Fruit fly (Drosophila melanogaster) whole organism, prepupa: ENCODE measurements around the gene AIMP2.
A peak's percentile ranks its signal among the peaks of the same experiment; 100 is the strongest.

ENCODE experiments used
- Blimp-1 ChIP-seq: fragments of 200-800 bp; sonication (Bioruptor generic); optimal IDR thresholded peaks from 3 replicates; lab custom pipeline; 2017; ENCODE audit warnings: missing biosample characterization, missing genetic modification characterization, mild to moderate bottlenecking, moderate library complexity, missing genetic modification reagents
- CG10631 ChIP-seq: fragments of 200-800 bp; sonication (Bioruptor generic); optimal IDR thresholded peaks from 2 replicates; lab custom pipeline; 2016; ENCODE audit warnings: missing biosample characterization, missing genetic modification characterization
- CG10669 ChIP-seq: fragments of 200-800 bp; sonication (Bioruptor generic); optimal IDR thresholded peaks from 3 replicates; lab custom pipeline; 2018; ENCODE audit warnings: missing biosample characterization, mild to moderate bottlenecking, missing genetic modification characterization, moderate library complexity
- CG11762 ChIP-seq: fragments of 200-800 bp; sonication (Bioruptor generic); optimal IDR thresholded peaks from 3 replicates; lab custom pipeline; 2016; ENCODE audit warnings: missing biosample characterization, missing genetic modification characterization; ENCODE audit not compliant: insufficient read depth
- CG11902 ChIP-seq: fragments of 200-800 bp; sonication (Bioruptor generic); optimal IDR thresholded peaks from 3 replicates; lab custom pipeline; 2016; ENCODE audit warnings: missing biosample characterization, missing genetic modification characterization
- CG15336 ChIP-seq: fragments of 200-800 bp; sonication (Bioruptor generic); IDR thresholded peaks from 2 replicates; pipeline ENCODE4 v1.3.6; 2022; ENCODE audit warnings: missing biosample characterization, missing genetic modification characterization
- CG1621 ChIP-seq: fragments of 200-800 bp; sonication (Bioruptor generic); optimal IDR thresholded peaks from 3 replicates; lab custom pipeline; 2018; ENCODE audit warnings: missing biosample characterization, mild to moderate bottlenecking, missing genetic modification characterization
- CG16779 ChIP-seq: fragments of 200-800 bp; sonication (Bioruptor generic); optimal IDR thresholded peaks from 3 replicates; lab custom pipeline; 2017; ENCODE audit warnings: missing biosample characterization, mild to moderate bottlenecking, missing genetic modification characterization
- CG3032 ChIP-seq: fragments of 200-800 bp; optimal IDR thresholded peaks from 2 replicates; lab custom pipeline; 2019; ENCODE audit warnings: missing biosample characterization, mild to moderate bottlenecking, missing genetic modification characterization, moderate library complexity
- CG32006 ChIP-seq: fragments of 200-800 bp; sonication (Bioruptor generic); optimal IDR thresholded peaks from 3 replicates; lab custom pipeline; 2017; ENCODE audit warnings: missing biosample characterization, mild to moderate bottlenecking, missing genetic modification characterization
- CG3919 ChIP-seq: fragments of 200-800 bp; sonication (Bioruptor generic); optimal IDR thresholded peaks from 3 replicates; lab custom pipeline; 2016; ENCODE audit warnings: missing biosample characterization, missing genetic modification characterization
- CG6163 ChIP-seq: fragments of 200-800 bp; sonication (Bioruptor generic); IDR thresholded peaks from 3 replicates; pipeline ENCODE4 v1.3.6; 2022; ENCODE audit warnings: missing biosample characterization, missing genetic modification characterization
- CG6276 ChIP-seq: fragments of 200-800 bp; sonication (Bioruptor generic); optimal IDR thresholded peaks from 2 replicates; lab custom pipeline; 2017; ENCODE audit warnings: missing biosample characterization, mild to moderate bottlenecking, missing genetic modification characterization
- CG6792 ChIP-seq: fragments of 200-800 bp; sonication (Bioruptor generic); optimal IDR thresholded peaks from 3 replicates; lab custom pipeline; 2016; ENCODE audit warnings: missing biosample characterization, missing genetic modification characterization
- CG7368 ChIP-seq: fragments of 200-800 bp; sonication (Bioruptor generic); optimal IDR thresholded peaks from 3 replicates; lab custom pipeline; 2016; ENCODE audit warnings: missing biosample characterization, missing genetic modification characterization
- CG8119 ChIP-seq: fragments of 200-800 bp; sonication (Bioruptor generic); IDR thresholded peaks from 3 replicates; pipeline ENCODE4 v1.3.6; 2022; ENCODE audit warnings: missing biosample characterization, missing genetic modification characterization
- CG8319 ChIP-seq: fragments of 200-800 bp; sonication (Bioruptor generic); optimal IDR thresholded peaks from 3 replicates; lab custom pipeline; 2016; ENCODE audit warnings: missing biosample characterization, missing genetic modification characterization
- CG8632 ChIP-seq: fragments of 200-800 bp; sonication (Bioruptor generic); optimal IDR thresholded peaks from 3 replicates; lab custom pipeline; 2016; ENCODE audit warnings: missing biosample characterization, missing genetic modification characterization
- Eip78C ChIP-seq: fragments of 200-800 bp; sonication (Bioruptor generic); peaks from one replicate; lab custom pipeline; 2016; ENCODE audit warnings: missing biosample characterization, missing genetic modification characterization
- Eip93F ChIP-seq: fragments of 200-800 bp; sonication (Bioruptor generic); optimal IDR thresholded peaks from 2 replicates; lab custom pipeline; 2016; ENCODE audit warnings: missing biosample characterization, mild to moderate bottlenecking, missing genetic modification characterization
- Ets21C ChIP-seq: fragments of 200-800 bp; sonication (Bioruptor generic); optimal IDR thresholded peaks from 3 replicates; lab custom pipeline; 2016; ENCODE audit warnings: missing biosample characterization, missing genetic modification characterization
- Ets96B ChIP-seq: fragments of 200-800 bp; optimal IDR thresholded peaks from 2 replicates; lab custom pipeline; 2019; ENCODE audit warnings: missing biosample characterization, mild to moderate bottlenecking, missing genetic modification characterization, moderate library complexity
- Gug ChIP-seq: fragments of 200-800 bp; sonication (Bioruptor generic); IDR thresholded peaks from 2 replicates; pipeline ENCODE4 v1.3.6; 2022; ENCODE audit warnings: missing biosample characterization, missing genetic modification characterization
- Hr38 ChIP-seq: sonication (Bioruptor generic); optimal IDR thresholded peaks from 2 replicates; lab custom pipeline; 2016; ENCODE audit warnings: missing biosample characterization, missing genetic modification characterization
- Hr4 ChIP-seq: fragments of 200-800 bp; sonication (Bioruptor generic); optimal IDR thresholded peaks from 3 replicates; lab custom pipeline; 2016; ENCODE audit warnings: missing biosample characterization, missing genetic modification characterization
- Lpt ChIP-seq: fragments of 200-800 bp; sonication (Bioruptor generic); optimal IDR thresholded peaks from 3 replicates; lab custom pipeline; 2016; ENCODE audit warnings: missing biosample characterization, missing genetic modification characterization
- Met ChIP-seq: fragments of 200-800 bp; sonication (Bioruptor generic); optimal IDR thresholded peaks from 3 replicates; lab custom pipeline; 2016; ENCODE audit warnings: missing biosample characterization, missing genetic modification characterization
- OdsH ChIP-seq: fragments of 200-800 bp; sonication (Bioruptor generic); optimal IDR thresholded peaks from 3 replicates; lab custom pipeline; 2016; ENCODE audit warnings: missing biosample characterization, missing genetic modification characterization
- Smox ChIP-seq: fragments of 200-800 bp; sonication (Bioruptor generic); optimal IDR thresholded peaks from 3 replicates; lab custom pipeline; 2016; ENCODE audit warnings: missing biosample characterization, missing genetic modification characterization
- Sox102F ChIP-seq: fragments of 200-800 bp; sonication (Bioruptor generic); optimal IDR thresholded peaks from 2 replicates; lab custom pipeline; 2016; ENCODE audit warnings: missing biosample characterization, mild to moderate bottlenecking, missing genetic modification characterization
- Sox14 ChIP-seq: fragments of 200-800 bp; sonication (Bioruptor generic); optimal IDR thresholded peaks from 3 replicates; lab custom pipeline; 2016; ENCODE audit warnings: missing biosample characterization, missing genetic modification characterization
- Sox15 ChIP-seq: fragments of 200-800 bp; sonication (Bioruptor generic); optimal IDR thresholded peaks from 3 replicates; lab custom pipeline; 2016; ENCODE audit warnings: missing biosample characterization, missing genetic modification characterization
- achi ChIP-seq: fragments of 200-800 bp; sonication (Bioruptor generic); optimal IDR thresholded peaks from 3 replicates; lab custom pipeline; 2016; ENCODE audit warnings: missing biosample characterization, missing genetic modification characterization
- dsx ChIP-seq: fragments of 200-800 bp; optimal IDR thresholded peaks from 3 replicates; lab custom pipeline; 2019; ENCODE audit warnings: missing biosample characterization, mild to moderate bottlenecking, missing genetic modification characterization, moderate library complexity; ENCODE audit not compliant: poor library complexity, severe bottlenecking
- eg ChIP-seq: fragments of 200-800 bp; sonication (Bioruptor generic); IDR thresholded peaks from 3 replicates; pipeline ENCODE4 v1.3.6; 2022; ENCODE audit warnings: missing biosample characterization, missing genetic modification characterization
- fd59A ChIP-seq: fragments of 200-800 bp; sonication (Bioruptor generic); optimal IDR thresholded peaks from 2 replicates; lab custom pipeline; 2017; ENCODE audit warnings: missing biosample characterization, mild to moderate bottlenecking, missing genetic modification characterization, missing genetic modification reagents
- fd85E ChIP-seq: fragments of 200-800 bp; sonication (Bioruptor generic); optimal IDR thresholded peaks from 3 replicates; lab custom pipeline; 2016; ENCODE audit warnings: missing biosample characterization, missing genetic modification characterization
- fkh ChIP-seq: fragments of 200-800 bp; sonication (Bioruptor generic); optimal IDR thresholded peaks from 3 replicates; lab custom pipeline; 2017; ENCODE audit warnings: missing biosample characterization, mild to moderate bottlenecking, missing genetic modification characterization, moderate library complexity
- lz ChIP-seq: fragments of 200-800 bp; sonication (Bioruptor generic); optimal IDR thresholded peaks from 3 replicates; lab custom pipeline; 2016; ENCODE audit warnings: missing biosample characterization, missing genetic modification characterization
- net ChIP-seq: fragments of 200-800 bp; sonication (Bioruptor generic); optimal IDR thresholded peaks from 3 replicates; lab custom pipeline; 2016; ENCODE audit warnings: missing biosample characterization, missing genetic modification characterization
- pdm3 ChIP-seq: fragments of 200-800 bp; sonication (Bioruptor generic); optimal IDR thresholded peaks from 3 replicates; lab custom pipeline; 2016; ENCODE audit warnings: missing biosample characterization, missing genetic modification characterization
- spab ChIP-seq: fragments of 200-800 bp; sonication (Bioruptor generic); optimal IDR thresholded peaks from 2 replicates; lab custom pipeline; 2017; ENCODE audit warnings: missing biosample characterization, mild to moderate bottlenecking, missing genetic modification characterization, missing genetic modification reagents
- ss ChIP-seq, 2 experiments: fragments of 200-800 bp; sonication (Bioruptor generic); optimal IDR thresholded peaks; 2 replicates in 1 of 2; 3 replicates in 1 of 2; lab custom pipeline; 2017 to 2018; ENCODE audit warnings: mild to moderate bottlenecking in 2 of 2, missing biosample characterization in 2 of 2, missing genetic modification characterization in 2 of 2, moderate library complexity in 1 of 2
- svp ChIP-seq: fragments of 200-800 bp; sonication (Bioruptor generic); peaks from one replicate; lab custom pipeline; 2016; ENCODE audit warnings: missing biosample characterization, missing genetic modification characterization
- topi ChIP-seq: fragments of 200-800 bp; sonication (Bioruptor generic); optimal IDR thresholded peaks from 3 replicates; lab custom pipeline; 2016; ENCODE audit warnings: missing biosample characterization, missing genetic modification characterization
- vri ChIP-seq: fragments of 200-800 bp; sonication (Bioruptor generic); optimal IDR thresholded peaks from 3 replicates; lab custom pipeline; 2016; ENCODE audit warnings: missing biosample characterization, mild to moderate bottlenecking, missing genetic modification characterization

Gene AIMP2

dm6 chr3L:15595175-15595724 lies 11.8 kb downstream of the AIMP2 start (continued):
- TF ChIP-seq topi (GFP tag; lab: Kevin White, UChicago) (peak; percentile 2), Hr4 (GFP tag; lab: Kevin White, UChicago) (no peak), CG6163 (GFP tag; lab: Robert Waterston, UW) (no peak), Hr38 (GFP tag; lab: Kevin White, UChicago) (no peak), Blimp-1 (GFP tag; lab: Kevin White, UChicago) (no peak), Eip78C (GFP tag; lab: Kevin White, UChicago) (peak; percentile 69), Ets96B (tag; lab: Kevin White, UChicago) (peak; percentile 7), Eip93F (no peak), CG15336 (GFP tag; lab: Robert Waterston, UW) (no peak), svp (GFP tag; lab: Kevin White, UChicago) (no peak), pdm3 (peak; percentile 4), OdsH (GFP tag; lab: Kevin White, UChicago) (peak; percentile 7), CG6792 (GFP tag; lab: Kevin White, UChicago) (no peak), lz (peak; percentile 6), Sox14 (GFP tag; lab: Kevin White, UChicago) (no peak), CG7368 (GFP tag; lab: Kevin White, UChicago) (no peak), CG11902 (no peak), CG8632 (no peak), CG32006 (GFP tag; lab: Kevin White, UChicago) (peak; percentile 39), Ets21C (GFP tag; lab: Kevin White, UChicago) (no peak), CG8119 (GFP tag; lab: Robert Waterston, UW) (no peak), CG10631 (GFP tag; lab: Kevin White, UChicago) (peak; percentile 39), ss (GFP tag; optimal IDR thresholded peaks at IDR 0.05; lab: Kevin White, UChicago) (no peak), Met (GFP tag; lab: Kevin White, UChicago) (no peak), Lpt (GFP tag; lab: Kevin White, UChicago) (no peak), CG6276 (GFP tag; lab: Kevin White, UChicago) (no peak), eg (GFP tag; lab: Robert Waterston, UW) (no peak), CG16779 (no peak), Smox (no peak), fkh (GFP tag; lab: Kevin White, UChicago) (peak; percentile 30), CG8319 (GFP tag; lab: Kevin White, UChicago) (no peak), vri (GFP tag; lab: Kevin White, UChicago) (no peak), Sox102F (GFP tag; lab: Kevin White, UChicago) (no peak), CG3032 (peak; percentile 21), CG1621 (tag; lab: Kevin White, UChicago) (no peak), spab (GFP tag; lab: Kevin White, UChicago) (no peak), Sox15 (no peak)

- TF ChIP-seq Gug (GFP tag; lab: Robert Waterston, UW) (no peak), CG1621 (tag; lab: Kevin White, UChicago) (peak; percentile 14), CG8119 (GFP tag; lab: Robert Waterston, UW) (no peak), fd85E (GFP tag; lab: Kevin White, UChicago) (no peak), Eip78C (GFP tag; lab: Kevin White, UChicago) (peak; percentile 90), CG16779 (no peak), CG6792 (GFP tag; lab: Kevin White, UChicago) (peak; percentile 11), CG8632 (no peak), dsx (GFP tag; lab: Kevin White, UChicago) (peak; percentile 54), vri (GFP tag; lab: Kevin White, UChicago) (no peak), CG6276 (GFP tag; lab: Kevin White, UChicago) (no peak), fd59A (GFP tag; lab: Kevin White, UChicago) (no peak), CG3919 (GFP tag; lab: Kevin White, UChicago) (peak; percentile 55), Lpt (GFP tag; lab: Kevin White, UChicago) (peak; percentile 13), CG10669 (GFP tag; lab: Kevin White, UChicago) (peak; percentile 38), net (GFP tag; lab: Kevin White, UChicago) (peak; percentile 21), Smox (no peak), OdsH (GFP tag; lab: Kevin White, UChicago) (peak; percentile 49), CG11902 (no peak), pdm3 (peak; percentile 53), CG6163 (GFP tag; lab: Robert Waterston, UW) (peak; percentile 43; the same call in 2 of the 3 replicates), CG10631 (GFP tag; lab: Kevin White, UChicago) (peak; percentile 18), CG11762 (peak; percentile 6), Blimp-1 (GFP tag; lab: Kevin White, UChicago) (no peak), CG3032 (peak; percentile 30), achi (peak; percentile 25), ss (GFP tag; optimal IDR thresholded peaks at IDR 0.05; lab: Kevin White, UChicago) (peak in 1 of 2 experiments; percentile 45), Ets96B (tag; lab: Kevin White, UChicago) (peak; percentile 47), Eip93F (no peak), CG7368 (GFP tag; lab: Kevin White, UChicago) (peak; percentile 38), eg (GFP tag; lab: Robert Waterston, UW) (0 out of 3 replicates have a peak, but pooled peaks have one; percentile 21), Hr38 (GFP tag; lab: Kevin White, UChicago) (no peak), topi (GFP tag; lab: Kevin White, UChicago) (no peak)
Measured at dm6 chr3L:15595980-15596379, 12.5 kb downstream of the AIMP2 start.
